Worm (Caenorhabditis elegans): ENCODE data around the gene ZK971.1.

The ZK971.1 gene

DNA sequence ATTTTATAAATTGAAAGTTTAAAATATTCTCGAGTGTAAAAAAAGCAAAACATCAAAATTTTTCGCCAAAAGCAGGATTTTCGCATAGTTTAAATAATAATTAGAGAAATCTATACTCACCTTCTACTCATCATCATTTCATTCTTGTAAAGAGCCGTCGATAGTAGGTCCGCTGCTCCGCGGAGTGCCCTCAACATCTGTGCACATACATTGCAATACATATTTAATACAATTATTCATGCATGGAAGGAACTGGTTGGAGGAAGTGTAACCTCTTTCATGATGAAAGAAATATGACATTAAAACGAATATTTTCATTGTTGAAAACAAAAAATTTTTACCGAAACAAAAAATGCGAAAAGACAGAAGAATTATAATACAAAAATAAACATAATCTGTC lies 37.2 kb downstream of the ZK971.1 start, which contains the start of gene mrps-14:
TSS of gene mrps-14 (minus strand) at position 197 of the 400 bp plus-strand sequence.
- no peak for TF ChIP-seq B0336.3 (GFP tag; IDR thresholded peaks at IDR 0.05)
- no peak for TF ChIP-seq Y67H2A.10 (GFP tag; conservative IDR thresholded peaks at IDR 0.05)
- TF ChIP-seq hrde-1 (tag; optimal IDR thresholded peaks at IDR 0.05; ENCODE audit: borderline replicate concordance) = peak; percentile 76
- TF ChIP-seq nfyb-1 (GFP tag; IDR thresholded peaks at IDR 0.05) = 0 out of 2 replicates have a peak, but pooled peaks have one; percentile 21
- no peak for TF ChIP-seq ama-1 (optimal IDR thresholded peaks at IDR 0.05)
- peak in 1 of 2 experiments; percentile 83 for TF ChIP-seq ama-1 (GFP tag; optimal IDR thresholded peaks at IDR 0.05)
- no peak for TF ChIP-seq fkh-3 (tag; optimal IDR thresholded peaks at IDR 0.05)
- TF ChIP-seq mxl-1 (tag; optimal IDR thresholded peaks at IDR 0.05) = no peak
- peak; percentile 53 for TF ChIP-seq Y53G8AR.9 (GFP tag; conservative IDR thresholded peaks at IDR 0.05)
- TF ChIP-seq bed-1 (GFP tag; IDR thresholded peaks at IDR 0.05) = no peak
- 0 out of 2 replicates have a peak, but pooled peaks have one; percentile 11 for TF ChIP-seq ceh-40 (GFP tag; IDR thresholded peaks at IDR 0.05)
- no peak for TF ChIP-seq D2030.7 (GFP tag; IDR thresholded peaks at IDR 0.05)
- peak; percentile 70; the same call in 1 of the 2 replicates for TF ChIP-seq hsf-1 (GFP tag; IDR thresholded peaks at IDR 0.05)
- TF ChIP-seq nfya-1 (tag; optimal IDR thresholded peaks at IDR 0.05; ENCODE audit: borderline replicate concordance, insufficient read depth) = no peak
- TF ChIP-seq snpc-3.4 (tag; optimal IDR thresholded peaks at IDR 0.05) = peak; percentile 44
- 0 out of 2 replicates have a peak, but pooled peaks have one; percentile 12 for TF ChIP-seq dox-1 (GFP tag; IDR thresholded peaks at IDR 0.05)
- TF ChIP-seq repo-1 (tag; optimal IDR thresholded peaks at IDR 0.05) = peak; percentile 34

DNA sequence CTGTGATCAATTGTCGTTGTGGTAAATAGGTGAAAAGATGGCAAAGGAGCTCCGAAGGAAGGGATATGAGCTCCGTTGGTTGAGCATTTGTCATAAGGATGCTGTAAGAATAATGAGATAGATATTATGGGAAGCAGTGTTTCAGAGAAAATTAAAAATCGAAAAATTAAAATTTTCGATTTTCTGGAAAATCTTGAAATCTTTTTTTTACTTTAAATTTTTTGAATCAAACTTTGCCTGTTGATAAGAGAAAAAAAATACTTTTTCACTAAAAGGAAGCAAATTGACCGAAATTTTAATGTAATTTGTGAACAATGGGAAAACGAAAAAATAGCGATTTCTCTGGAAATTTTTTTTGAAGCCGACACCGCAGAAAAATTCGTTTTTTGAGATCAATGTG lies 39.9 kb downstream of the ZK971.1 start, which contains the start of gene mec-15:
TSS of gene mec-15 (minus strand) at position 101 of the 400 bp plus-strand sequence.
- TF ChIP-seq ztf-18 (tag; optimal IDR thresholded peaks at IDR 0.05) = no peak
- TF ChIP-seq dox-1 (GFP tag; IDR thresholded peaks at IDR 0.05) = no peak
- no peak for TF ChIP-seq mes-4 (tag; optimal IDR thresholded peaks at IDR 0.05)
- TF ChIP-seq zim-3 (tag; optimal IDR thresholded peaks at IDR 0.05) = no peak
- TF ChIP-seq lin-40 (tag; optimal IDR thresholded peaks at IDR 0.05) = no peak
- TF ChIP-seq rcor-1 (GFP tag; IDR thresholded peaks at IDR 0.05) = no peak
- TF ChIP-seq snpc-4 (GFP tag; optimal IDR thresholded peaks at IDR 0.05) = no peak
- TF ChIP-seq snpc-4 (tag; optimal IDR thresholded peaks at IDR 0.05) = no peak
- TF ChIP-seq F55B11.4 (tag; optimal IDR thresholded peaks at IDR 0.05; ENCODE audit: borderline replicate concordance, insufficient read depth) = no peak
- no peak for TF ChIP-seq cebp-2 (GFP tag; IDR thresholded peaks at IDR 0.05)
- TF ChIP-seq snpc-1.1 (tag; optimal IDR thresholded peaks at IDR 0.05; ENCODE audit: insufficient read depth) = no peak
- TF ChIP-seq nhr-120 (GFP tag; IDR thresholded peaks at IDR 0.05) = no peak
- TF ChIP-seq hrde-1 (tag; optimal IDR thresholded peaks at IDR 0.05; ENCODE audit: borderline replicate concordance) = no peak
- TF ChIP-seq nhr-179 (tag; optimal IDR thresholded peaks at IDR 0.05) = no peak
- TF ChIP-seq rpc-1 (optimal IDR thresholded peaks at IDR 0.05) = no peak
- TF ChIP-seq rpc-1 (tag; optimal IDR thresholded peaks at IDR 0.05) = no peak
- TF ChIP-seq akir-1 (GFP tag; optimal IDR thresholded peaks at IDR 0.05) = no peak

DNA sequence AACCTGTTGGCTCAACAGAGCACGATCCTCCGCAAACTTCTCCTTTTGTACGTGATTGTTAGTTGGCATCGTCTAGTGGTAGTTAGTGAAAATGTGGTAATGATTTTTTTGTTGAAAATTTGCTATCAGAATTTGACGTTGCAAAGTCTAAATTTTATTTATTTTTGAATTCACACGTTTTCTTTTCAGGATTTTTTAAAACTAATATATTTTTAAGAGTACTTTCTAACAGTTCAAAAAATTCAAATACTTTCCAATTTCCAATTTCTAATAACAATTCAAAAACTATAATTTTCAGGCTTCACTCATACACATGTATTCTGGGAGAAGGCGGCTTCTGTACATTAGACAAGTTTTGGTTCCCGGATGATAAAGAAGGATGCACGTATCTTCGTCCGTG lies 45.1 kb downstream of the ZK971.1 start, which contains the start of gene ubxn-5:
TSS of gene ubxn-5 (minus strand) at position 101 of the 400 bp plus-strand sequence.
- TF ChIP-seq nfyb-1 (GFP tag; IDR thresholded peaks at IDR 0.05) (no peak), ZK185.1 (tag; optimal IDR thresholded peaks at IDR 0.05; ENCODE audit: poor library complexity, severe bottlenecking) (no peak), lin-35 (GFP tag; optimal IDR thresholded peaks at IDR 0.05) (no peak), ztf-25 (GFP tag; IDR thresholded peaks at IDR 0.05) (no peak), snpc-3.4 (tag; optimal IDR thresholded peaks at IDR 0.05) (no peak), C06A6.2 (GFP tag; conservative IDR thresholded peaks at IDR 0.05) (no peak), cebp-1 (GFP tag; IDR thresholded peaks at IDR 0.05) (no peak), cebp-1 (tag; optimal IDR thresholded peaks at IDR 0.05) (no peak), pha-4 (tag; optimal IDR thresholded peaks at IDR 0.05) (no peak), unc-130 (GFP tag; optimal IDR thresholded peaks at IDR 0.05) (no peak), ztf-28 (GFP tag; IDR thresholded peaks at IDR 0.05) (no peak), lsl-1 (GFP tag; optimal IDR thresholded peaks at IDR 0.05) (no peak), lin-26 (GFP tag; IDR thresholded peaks at IDR 0.05) (no peak), zfh-2 (GFP tag; conservative IDR thresholded peaks at IDR 0.05) (no peak), hmg-20 (GFP tag; IDR thresholded peaks at IDR 0.05) (no peak), F33H1.4 (GFP tag; IDR thresholded peaks at IDR 0.05) (no peak), unc-62 (GFP tag; optimal IDR thresholded peaks at IDR 0.05) (no peak), lsy-27 (tag; optimal IDR thresholded peaks at IDR 0.05; ENCODE audit: borderline replicate concordance, insufficient read depth) (no peak)
